Worm (Caenorhabditis elegans) whole organism, L1 larva: ENCODE results near the gene spp-12.

Experiments used
- C04F5.9 ChIP-seq: sonication (generic microtip); optimal IDR thresholded peaks from 2 replicates; lab custom pipeline; 2016; ENCODE audit warnings: missing genetic modification characterization, missing compliant biosample characterization
- C16A3.4 ChIP-seq: fragments of 150-350 bp; optimal IDR thresholded peaks from 2 replicates; lab custom pipeline; 2014; ENCODE audit warnings: missing biosample characterization, missing genetic modification characterization
- C34B4.2 ChIP-seq: sonication (generic microtip); optimal IDR thresholded peaks from 2 replicates; lab custom pipeline; 2017; ENCODE audit warnings: mild to moderate bottlenecking, missing genetic modification characterization, missing compliant biosample characterization
- alr-1 ChIP-seq: fragments of 200-800 bp; sonication (Bioruptor generic); optimal IDR thresholded peaks from 2 replicates; lab custom pipeline; 2018; ENCODE audit warnings: borderline replicate concordance, mild to moderate bottlenecking, missing genetic modification characterization, missing compliant biosample characterization
- blmp-1 ChIP-seq: fragments of 150-350 bp; optimal IDR thresholded peaks from 2 replicates; lab custom pipeline; 2014; ENCODE audit warnings: missing biosample characterization, missing genetic modification characterization
- ceh-63 ChIP-seq: fragments of 200-800 bp; sonication (Bioruptor generic); optimal IDR thresholded peaks from 2 replicates; lab custom pipeline; 2018; ENCODE audit warnings: mild to moderate bottlenecking, missing genetic modification characterization, missing compliant biosample characterization
- ceh-82 ChIP-seq, 3 experiments: fragments of 150-350 bp in 1 of 3; sonication (generic microtip) in 2 of 3; optimal IDR thresholded peaks; 2 replicates each; lab custom pipeline; 2014 to 2017; ENCODE audit warnings: missing biosample characterization in 3 of 3, missing genetic modification characterization in 3 of 3
- ceh-88 ChIP-seq: fragments of 200-800 bp; sonication (Bioruptor generic); IDR thresholded peaks from 2 replicates; pipeline ENCODE4 v1.3.6; 2022; ENCODE audit warnings: missing genetic modification characterization, missing compliant biosample characterization
- ces-1 ChIP-seq: fragments of 150-350 bp; optimal IDR thresholded peaks from 2 replicates; lab custom pipeline; 2014; ENCODE audit warnings: missing biosample characterization, missing genetic modification reagents, missing genetic modification characterization
- dpl-1 ChIP-seq, 3 experiments: fragments of 150-350 bp in 2 of 3; sonication (generic microtip) in 1 of 3; optimal IDR thresholded peaks; 2 replicates each; lab custom pipeline; 2014 to 2017; ENCODE audit warnings: missing biosample characterization in 3 of 3, missing genetic modification characterization in 3 of 3, missing genetic modification reagents in 3 of 3
- dsc-1 ChIP-seq: sonication (generic microtip); optimal IDR thresholded peaks from 2 replicates; lab custom pipeline; 2016; ENCODE audit warnings: mild to moderate bottlenecking, missing genetic modification characterization, missing compliant biosample characterization
- efl-1 ChIP-seq, 4 experiments: fragments of 150-350 bp; optimal IDR thresholded peaks in 3 of 4; peaks in 1 of 4; 1 replicate in 1 of 4; 2 replicates in 3 of 4; lab custom pipeline; 2014; ENCODE audit warnings: missing biosample characterization in 2 of 4, missing genetic modification characterization in 2 of 4, missing genetic modification reagents in 2 of 4
- efl-3 ChIP-seq: fragments of 200-800 bp; sonication (Bioruptor generic); optimal IDR thresholded peaks from 2 replicates; lab custom pipeline; 2018; ENCODE audit warnings: mild to moderate bottlenecking, missing genetic modification characterization, missing compliant biosample characterization
- egl-13 ChIP-seq: sonication (generic microtip); optimal IDR thresholded peaks from 2 replicates; lab custom pipeline; 2016; ENCODE audit warnings: missing genotype, missing genetic modification reagents, missing genetic modification characterization, missing compliant biosample characterization
- egl-27 ChIP-seq, 2 experiments: fragments of 150-350 bp in 1 of 2; sonication (generic microtip); optimal IDR thresholded peaks; 3 replicates each; lab custom pipeline; 2017 to 2018; ENCODE audit warnings: missing biosample characterization in 2 of 2, missing genetic modification characterization in 2 of 2, missing genetic modification reagents in 2 of 2
- elt-2 ChIP-seq: sonication (generic microtip); optimal IDR thresholded peaks from 2 replicates; lab custom pipeline; 2016; ENCODE audit warnings: missing genetic modification characterization, mild to moderate bottlenecking, inconsistent platforms, missing compliant biosample characterization, missing genetic modification reagents
- elt-3 ChIP-seq, 6 experiments: fragments of 150-350 bp in 1 of 6; sonication (generic microtip); optimal IDR thresholded peaks; 2 replicates each; lab custom pipeline; 2017 to 2018; ENCODE audit warnings: missing biosample characterization in 6 of 6, missing genetic modification characterization in 6 of 6, inconsistent platforms in 1 of 6
- fkh-10 ChIP-seq: sonication (generic microtip); optimal IDR thresholded peaks from 2 replicates; lab custom pipeline; 2017; ENCODE audit warnings: missing biosample characterization, missing genetic modification reagents, missing genetic modification characterization
- fkh-8 ChIP-seq: sonication (generic microtip); optimal IDR thresholded peaks from 2 replicates; lab custom pipeline; 2016; ENCODE audit warnings: mild to moderate bottlenecking, missing genetic modification characterization, missing compliant biosample characterization
- hlh-17 ChIP-seq: fragments of 200-800 bp; sonication (Bioruptor generic); optimal IDR thresholded peaks from 2 replicates; lab custom pipeline; 2018; ENCODE audit warnings: missing genetic modification characterization, mild to moderate bottlenecking, missing compliant biosample characterization, moderate library complexity, borderline replicate concordance
- hlh-4 ChIP-seq: sonication (generic microtip); optimal IDR thresholded peaks from 2 replicates; lab custom pipeline; 2016; ENCODE audit warnings: mild to moderate bottlenecking, missing genetic modification characterization, missing compliant biosample characterization
- hpl-2 ChIP-seq: fragments of 150-350 bp; optimal IDR thresholded peaks from 2 replicates; lab custom pipeline; 2014; ENCODE audit warnings: missing biosample characterization, missing genetic modification reagents, missing genetic modification characterization
- irx-1 ChIP-seq: sonication (generic microtip); optimal IDR thresholded peaks from 2 replicates; lab custom pipeline; 2016; ENCODE audit warnings: missing genetic modification characterization, missing compliant biosample characterization
- lin-14 ChIP-seq: fragments of 200-800 bp; sonication (Bioruptor generic); optimal IDR thresholded peaks from 2 replicates; lab custom pipeline; 2018; ENCODE audit warnings: mild to moderate bottlenecking, missing genetic modification characterization, moderate library complexity, missing compliant biosample characterization
- lin-39 ChIP-seq: fragments of 150-350 bp; optimal IDR thresholded peaks from 2 replicates; lab custom pipeline; 2014; ENCODE audit warnings: missing biosample characterization, missing genetic modification reagents, missing genetic modification characterization
- lir-3 ChIP-seq: sonication (generic microtip); optimal IDR thresholded peaks from 2 replicates; lab custom pipeline; 2016; ENCODE audit warnings: mild to moderate bottlenecking, missing genetic modification characterization, moderate library complexity, missing compliant biosample characterization; ENCODE audit not compliant: poor library complexity
- mab-9 ChIP-seq: fragments of 200-800 bp; sonication (Bioruptor generic); IDR thresholded peaks from 2 replicates; pipeline ENCODE4 v1.3.6; 2022; ENCODE audit warnings: missing genetic modification reagents, missing genetic modification characterization, missing compliant biosample characterization
- mep-1 ChIP-seq: fragments of 150-350 bp; optimal IDR thresholded peaks from 2 replicates; lab custom pipeline; 2014; ENCODE audit warnings: missing biosample characterization, missing genetic modification characterization
- nhr-237 ChIP-seq: fragments of 150-350 bp; optimal IDR thresholded peaks from 2 replicates; lab custom pipeline; 2014; ENCODE audit warnings: missing biosample characterization, missing genetic modification characterization
- nhr-28 ChIP-seq: fragments of 150-350 bp; optimal IDR thresholded peaks from 2 replicates; lab custom pipeline; 2014; ENCODE audit warnings: missing biosample characterization, missing genetic modification characterization
- nhr-71 ChIP-seq: sonication (generic microtip); optimal IDR thresholded peaks from 2 replicates; lab custom pipeline; 2016; ENCODE audit warnings: mild to moderate bottlenecking, missing genetic modification characterization, moderate library complexity, missing compliant biosample characterization
- nhr-84 ChIP-seq: sonication (generic microtip); optimal IDR thresholded peaks from 2 replicates; lab custom pipeline; 2017; ENCODE audit warnings: missing biosample characterization, missing genetic modification characterization
- pax-3 ChIP-seq: fragments of 200-800 bp; sonication (Bioruptor generic); optimal IDR thresholded peaks from 2 replicates; lab custom pipeline; 2018; ENCODE audit warnings: mild to moderate bottlenecking, missing genetic modification characterization, moderate library complexity, missing compliant biosample characterization
- pqm-1 ChIP-seq: sonication (generic microtip); optimal IDR thresholded peaks from 3 replicates; lab custom pipeline; 2017; ENCODE audit warnings: missing biosample characterization, missing genetic modification characterization
- skn-1 ChIP-seq: fragments of 150-350 bp; optimal IDR thresholded peaks from 2 replicates; lab custom pipeline; 2014; ENCODE audit warnings: missing biosample characterization, missing genetic modification characterization
- snu-23 ChIP-seq: sonication (generic microtip); optimal IDR thresholded peaks from 2 replicates; lab custom pipeline; 2016; ENCODE audit warnings: missing genetic modification characterization, missing compliant biosample characterization
- tlp-1 ChIP-seq: fragments of 150-350 bp; optimal IDR thresholded peaks from 2 replicates; lab custom pipeline; 2014; ENCODE audit warnings: missing biosample characterization, missing genetic modification characterization
- unc-86 ChIP-seq: sonication (generic microtip); optimal IDR thresholded peaks from 2 replicates; lab custom pipeline; 2016; ENCODE audit warnings: missing genetic modification characterization, missing compliant biosample characterization
- unc-98 ChIP-seq: fragments of 200-800 bp; sonication (Bioruptor generic); IDR thresholded peaks from 2 replicates; pipeline ENCODE4 v1.3.6; 2022; ENCODE audit warnings: missing genetic modification characterization, missing compliant biosample characterization
- xbp-1 ChIP-seq: sonication (generic microtip); optimal IDR thresholded peaks from 2 replicates; lab custom pipeline; 2016; ENCODE audit warnings: missing genetic modification characterization, missing compliant biosample characterization
- ztf-11 ChIP-seq, 2 experiments: sonication (generic microtip); optimal IDR thresholded peaks; 2 replicates each; lab custom pipeline; 2016 to 2017; ENCODE audit warnings: missing genetic modification characterization in 2 of 2, missing biosample characterization in 1 of 2, missing compliant biosample characterization in 1 of 2
- ztf-4 ChIP-seq: fragments of 150-350 bp; optimal IDR thresholded peaks from 2 replicates; lab custom pipeline; 2014; ENCODE audit warnings: missing biosample characterization, missing genetic modification characterization

Gene spp-12

ce11 chrV:13898356-13898755 is 8.7 kb downstream of the spp-12 start, which contains the start of gene cyp-35C1:
Gene cyp-35C1 (minus strand): TSS chrV:13898487.
- TF ChIP-seq elt-2 (tag; lab: Kevin White, UChicago) (peak; percentile 2), hlh-4 (tag; lab: Kevin White, UChicago) (no peak)

- TF ChIP-seq ces-1: no peak
- TF ChIP-seq ceh-88 (GFP tag; lab: Robert Waterston, UW): no peak
- no peak for TF ChIP-seq tlp-1 (tag; lab: Kevin White, UChicago)
- TF ChIP-seq C04F5.9 (tag; lab: Kevin White, UChicago): no peak
- no peak for TF ChIP-seq dsc-1
- TF ChIP-seq xbp-1 (tag; lab: Kevin White, UChicago): no peak
- TF ChIP-seq pqm-1: no peak
- no peak for TF ChIP-seq nhr-28 (tag; lab: Kevin White, UChicago)
- TF ChIP-seq efl-3 (GFP tag; lab: Kevin White, UChicago): no peak
- TF ChIP-seq alr-1 (tag; lab: Kevin White, UChicago): no peak
These were observed 9.6 kb downstream of the spp-12 start, which contains the start of gene oac-3 for ce11 chrV:13899213-13899612. Gene oac-3 (plus strand): TSS chrV:13899513.

- TF ChIP-seq nhr-28 (tag; lab: Kevin White, UChicago): no peak
These were observed 12.9 kb downstream of the spp-12 start, which contains the start of gene C06B3.1 for ce11 chrV:13902495-13902894. Gene C06B3.1 (plus strand): TSS chrV:13902795.

ce11 chrV:13904446-13904845 is 14.8 kb downstream of the spp-12 start, which contains the start of gene stdh-3:
Gene stdh-3 (plus strand): TSS chrV:13904611.
- TF ChIP-seq unc-86 (tag; lab: Kevin White, UChicago) (no peak), hpl-2 (GFP tag; lab: Kevin White, UChicago) (no peak), egl-13 (tag; lab: Kevin White, UChicago) (no peak), egl-27 (tag; optimal IDR thresholded peaks at IDR 0.05; lab: Kevin White, UChicago) (no peak), blmp-1 (tag; lab: Kevin White, UChicago) (no peak), elt-3 (tag; optimal IDR thresholded peaks at IDR 0.05; lab: Kevin White, UChicago) (no peak), C34B4.2 (tag; lab: Kevin White, UChicago) (no peak), ceh-82 (tag; optimal IDR thresholded peaks at IDR 0.05; lab: Kevin White, UChicago) (no peak), snu-23 (GFP tag; lab: Kevin White, UChicago) (no peak), ceh-63 (GFP tag; lab: Kevin White, UChicago) (no peak)

ce11 chrV:13906166-13906565 is 16.6 kb downstream of the spp-12 start, which contains the start of gene stdh-1:
Gene stdh-1 (plus strand): TSS chrV:13906492.
- peak in 1 of 2 experiments; percentile 0 for TF ChIP-seq efl-1 (optimal IDR thresholded peaks at IDR 0.05; lab: Kevin White, UChicago)
- peak in 1 of 2 experiments; percentile 61 for TF ChIP-seq efl-1 (GFP tag; optimal IDR thresholded peaks at IDR 0.05 in 1 of 2; lab: Kevin White, UChicago)
- peak; percentile 15 for TF ChIP-seq blmp-1 (tag; lab: Kevin White, UChicago)
- TF ChIP-seq irx-1 (tag; lab: Kevin White, UChicago): no peak
- no peak for TF ChIP-seq ztf-11 (tag; optimal IDR thresholded peaks at IDR 0.05; lab: Kevin White, UChicago)
- TF ChIP-seq lir-3 (tag; lab: Kevin White, UChicago): no peak
- TF ChIP-seq lin-14 (GFP tag; lab: Kevin White, UChicago): peak; percentile 69
- TF ChIP-seq hlh-17 (GFP tag; lab: Kevin White, UChicago): no peak
- no peak for TF ChIP-seq dsc-1
- TF ChIP-seq fkh-10 (GFP tag; lab: Kevin White, UChicago): no peak
- TF ChIP-seq unc-98 (GFP tag; lab: Robert Waterston, UW): no peak
- no peak for TF ChIP-seq ceh-88 (GFP tag; lab: Robert Waterston, UW)
- no peak for TF ChIP-seq dpl-1 (GFP tag; optimal IDR thresholded peaks at IDR 0.05; lab: Kevin White, UChicago)
- TF ChIP-seq pqm-1: no peak
- TF ChIP-seq xbp-1 (tag; lab: Kevin White, UChicago): no peak
- TF ChIP-seq ceh-82 (tag; optimal IDR thresholded peaks at IDR 0.05; lab: Kevin White, UChicago): no peak
- TF ChIP-seq pax-3 (tag; lab: Kevin White, UChicago): no peak
- TF ChIP-seq nhr-71: peak; percentile 32
- TF ChIP-seq skn-1: no peak
- no peak for TF ChIP-seq fkh-8 (tag; lab: Kevin White, UChicago)
- TF ChIP-seq ztf-4 (tag; lab: Kevin White, UChicago): no peak
- TF ChIP-seq lin-39: no peak
- no peak for TF ChIP-seq C34B4.2 (tag; lab: Kevin White, UChicago)
- TF ChIP-seq nhr-28 (tag; lab: Kevin White, UChicago): no peak
- TF ChIP-seq mep-1 (tag; lab: Kevin White, UChicago): peak; percentile 35
- peak; percentile 5 for TF ChIP-seq C16A3.4 (tag; lab: Kevin White, UChicago)
- TF ChIP-seq nhr-84 (tag; lab: Kevin White, UChicago): no peak
- no peak for TF ChIP-seq nhr-237
- TF ChIP-seq snu-23 (GFP tag; lab: Kevin White, UChicago): peak; percentile 25
- no peak for TF ChIP-seq mab-9
